Fruit fly (Drosophila melanogaster) whole organism: ENCODE data around the gene CG8289.

Experiments used
- CG8478 ChIP-seq: fragments of >200 bp; optimal IDR thresholded peaks from 2 replicates; lab custom pipeline; 2018; ENCODE audit warnings: inconsistent platforms
- Dll ChIP-seq: fragments of >200 bp; optimal IDR thresholded peaks from 2 replicates; lab custom pipeline; 2017
- EcR ChIP-seq, 2 experiments: fragments of >200 bp; optimal IDR thresholded peaks; 2 replicates each; lab custom pipeline; 2017; ENCODE audit warnings: missing biosample characterization in 2 of 2, missing genetic modification characterization in 2 of 2, missing genetic modification reagents in 2 of 2
- pan ChIP-seq: fragments of >200 bp; optimal IDR thresholded peaks from 2 replicates; lab custom pipeline; 2017
- psq ChIP-seq: fragments of >200 bp; optimal IDR thresholded peaks from 2 replicates; lab custom pipeline; 2017
- usp ChIP-seq: fragments of >200 bp; optimal IDR thresholded peaks from 2 replicates; lab custom pipeline; 2017; ENCODE audit warnings: missing biosample characterization, missing genetic modification characterization, mixed read lengths

DNA sequence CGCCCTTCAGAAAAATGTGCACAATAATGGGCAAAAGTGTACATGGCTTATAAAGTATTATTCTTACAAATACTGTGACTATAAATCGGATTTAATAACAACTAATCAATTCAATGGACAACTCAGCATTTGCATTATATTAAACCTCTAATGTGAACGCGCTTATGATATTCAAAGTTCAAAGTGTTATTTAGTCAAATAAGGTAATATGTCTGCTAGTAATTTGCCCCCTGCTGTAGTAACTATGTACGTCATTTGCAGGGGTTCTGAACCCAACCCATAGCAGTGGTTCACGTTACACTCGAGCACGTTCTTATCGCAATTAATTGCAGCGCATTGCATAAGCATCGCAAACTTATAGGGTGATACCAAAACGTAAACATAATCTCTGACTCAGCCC is 47.7 kb downstream of the CG8289 start:
- no peak for TF ChIP-seq CG8478 (lab: Kevin White, UChicago)
- no peak for TF ChIP-seq pan (lab: Kevin White, UChicago)
- TF ChIP-seq usp = no peak
- TF ChIP-seq Dll (lab: Kevin White, UChicago) = no peak
- TF ChIP-seq psq (lab: Kevin White, UChicago) = no peak
- no peak for TF ChIP-seq EcR (GFP tag; optimal IDR thresholded peaks at IDR 0.05; lab: Kevin White, UChicago)
